Worm (Caenorhabditis elegans) whole organism, young adult: ENCODE measurements around the gene T28H11.8.
"Not testable (repeated sequence)": the region's sequence is repeated elsewhere in the genome, so short reads cannot be mapped to it uniquely, and the experiment has no call there.

Experiments
- B0261.1 ChIP-seq: sonication (generic microtip); optimal IDR thresholded peaks from 2 replicates; lab custom pipeline; 2016; ENCODE audit warnings: mild to moderate bottlenecking, missing genetic modification characterization, moderate library complexity, missing compliant biosample characterization
- attf-3 ChIP-seq: fragments of 200-800 bp; sonication (Bioruptor generic); conservative IDR thresholded peaks from 2 replicates; pipeline ENCODE4 v1.3.6; 2022; ENCODE audit warnings: missing genetic modification reagents, missing genetic modification characterization, missing compliant biosample characterization
- hmg-20 ChIP-seq: fragments of 200-800 bp; sonication (Bioruptor generic); IDR thresholded peaks from 2 replicates; pipeline ENCODE4 v1.3.6; 2022; ENCODE audit warnings: missing genetic modification reagents, missing genetic modification characterization, missing compliant biosample characterization
- nfya-1 ChIP-seq: sonication (generic microtip); optimal IDR thresholded peaks from 2 replicates; lab custom pipeline; 2017; ENCODE audit warnings: antibody characterized with exemption, missing compliant biosample characterization, missing genetic modification characterization, borderline replicate concordance; ENCODE audit not compliant: insufficient read depth
- sdz-38 ChIP-seq: sonication (generic microtip); optimal IDR thresholded peaks from 2 replicates; lab custom pipeline; 2016; ENCODE audit warnings: missing genotype, missing genetic modification characterization, missing compliant biosample characterization
- tlf-1 ChIP-seq: fragments of 200-800 bp; sonication (Bioruptor generic); optimal IDR thresholded peaks from 2 replicates; lab custom pipeline; 2018; ENCODE audit warnings: mild to moderate bottlenecking, missing genetic modification characterization, missing compliant biosample characterization
- xnd-1 ChIP-seq: sonication (generic microtip); optimal IDR thresholded peaks from 2 replicates; lab custom pipeline; 2016; ENCODE audit warnings: missing genotype, missing genetic modification reagents, missing genetic modification characterization, missing compliant biosample characterization
- ztf-28 ChIP-seq: fragments of 200-800 bp; sonication (Bioruptor generic); IDR thresholded peaks from 2 replicates; pipeline ENCODE4 v1.3.6; 2022; ENCODE audit warnings: missing genetic modification reagents, missing genetic modification characterization, missing compliant biosample characterization

- TF ChIP-seq nfya-1 (tag; lab: Kevin White, UChicago); ztf-28; xnd-1; hmg-20 (GFP tag; lab: Robert Waterston, UW); attf-3 (GFP tag; lab: Robert Waterston, UW); B0261.1; tlf-1 (GFP tag; lab: Kevin White, UChicago); sdz-38 (tag; lab: Kevin White, UChicago): not testable (repeated sequence)
These were observed 3.4 kb downstream of the T28H11.8 start, which contains the start of gene T28H11.7 for ce11 chrIV:5017075-5017474.
